Worm (Caenorhabditis elegans): ENCODE measurements around the gene tufm-1.

Gene tufm-1

DNA sequence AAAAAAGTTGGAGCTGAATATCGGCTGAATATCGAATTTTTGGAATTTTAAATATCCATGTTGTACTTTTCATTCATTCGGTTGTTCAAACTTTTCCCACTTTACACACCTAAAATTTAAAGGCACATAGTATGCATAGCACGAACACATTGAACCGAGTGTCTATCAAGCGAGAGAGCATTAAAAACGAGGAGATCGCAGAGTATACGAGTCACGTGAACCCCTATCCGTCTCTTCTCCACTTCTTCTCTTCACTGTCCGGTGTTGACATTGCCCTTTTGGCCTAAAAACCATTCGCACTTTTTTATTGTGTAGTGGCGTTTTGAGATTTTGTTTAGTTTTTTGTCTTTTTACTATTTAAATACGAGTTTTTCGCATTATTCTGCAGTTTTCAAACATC, 10.3 kb downstream of the tufm-1 start (continued):
- TF ChIP-seq zip-4 (GFP tag; optimal IDR thresholded peaks at IDR 0.05) (no peak), mef-2 (tag; optimal IDR thresholded peaks at IDR 0.05) (no peak), F16B12.6 (tag; optimal IDR thresholded peaks at IDR 0.05) (peak; percentile 54), ztf-4 (tag; optimal IDR thresholded peaks at IDR 0.05) (peak; percentile 40), snu-23 (GFP tag; optimal IDR thresholded peaks at IDR 0.05) (peak; percentile 87), mab-9 (GFP tag; IDR thresholded peaks at IDR 0.05) (no peak), unc-98 (GFP tag; IDR thresholded peaks at IDR 0.05) (no peak), nhr-237 (tag; optimal IDR thresholded peaks at IDR 0.05) (no peak), egl-27 (tag; optimal IDR thresholded peaks at IDR 0.05) (no peak), fkh-8 (tag; optimal IDR thresholded peaks at IDR 0.05) (no peak), hlh-4 (tag; optimal IDR thresholded peaks at IDR 0.05) (no peak), rnt-1 (tag; optimal IDR thresholded peaks at IDR 0.05) (no peak), unc-86 (tag; optimal IDR thresholded peaks at IDR 0.05) (no peak), nhr-20 (tag; optimal IDR thresholded peaks at IDR 0.05) (peak; percentile 68), grh-1 (GFP tag; IDR thresholded peaks at IDR 0.05) (peak; percentile 36; the same call in 1 of the 2 replicates), nhr-76 (tag; optimal IDR thresholded peaks at IDR 0.05) (no peak), elt-3 (tag; optimal IDR thresholded peaks at IDR 0.05) (peak in 2 of 6 experiments; percentile 19 to 70), dsc-1 (tag; optimal IDR thresholded peaks at IDR 0.05) (peak; percentile 37), ets-5 (GFP tag; IDR thresholded peaks at IDR 0.05) (no peak), lin-14 (GFP tag; optimal IDR thresholded peaks at IDR 0.05) (peak; percentile 90), skn-1 (tag; optimal IDR thresholded peaks at IDR 0.05) (peak; percentile 14), elt-2 (tag; optimal IDR thresholded peaks at IDR 0.05) (no peak), fkh-4 (tag; optimal IDR thresholded peaks at IDR 0.05; ENCODE audit: borderline replicate concordance) (no peak), ceh-82 (tag; optimal IDR thresholded peaks at IDR 0.05) (peak in 2 of 3 experiments; percentile 36 to 41), lir-3 (tag; optimal IDR thresholded peaks at IDR 0.05; ENCODE audit: poor library complexity) (no peak), snpc-4 (tag; optimal IDR thresholded peaks at IDR 0.05) (peak; percentile 48), efl-3 (GFP tag; optimal IDR thresholded peaks at IDR 0.05) (no peak), isw-1 (GFP tag; IDR thresholded peaks at IDR 0.05) (no peak), ztf-11 (tag; optimal IDR thresholded peaks at IDR 0.05) (no peak), unc-62 (GFP tag; optimal IDR thresholded peaks at IDR 0.05) (no peak), hlh-17 (GFP tag; optimal IDR thresholded peaks at IDR 0.05; ENCODE audit: borderline replicate concordance) (no peak), Y116A8C.19 (tag; optimal IDR thresholded peaks at IDR 0.05; ENCODE audit: borderline replicate concordance) (no peak), nhr-47 (tag; optimal IDR thresholded peaks at IDR 0.05) (peak; percentile 44), tlp-1 (tag; optimal IDR thresholded peaks at IDR 0.05) (no peak), C16A3.4 (tag; optimal IDR thresholded peaks at IDR 0.05) (peak; percentile 62), ceh-63 (GFP tag; optimal IDR thresholded peaks at IDR 0.05) (no peak), egl-13 (tag; optimal IDR thresholded peaks at IDR 0.05) (no peak), swsn-7 (tag; optimal IDR thresholded peaks at IDR 0.05) (peak; percentile 55), nhr-90 (tag; optimal IDR thresholded peaks at IDR 0.05; ENCODE audit: poor library complexity) (peak; percentile 42), hpl-2 (GFP tag; optimal IDR thresholded peaks at IDR 0.05) (no peak), ceh-8 (GFP tag; optimal IDR thresholded peaks at IDR 0.05) (no peak), sup-37 (GFP tag; optimal IDR thresholded peaks at IDR 0.05) (no peak), lsy-2 (tag; optimal IDR thresholded peaks at IDR 0.05) (peak; percentile 76 to 79), blmp-1 (tag; optimal IDR thresholded peaks at IDR 0.05) (peak; percentile 61), irx-1 (tag; optimal IDR thresholded peaks at IDR 0.05) (peak; percentile 19), pax-3 (tag; optimal IDR thresholded peaks at IDR 0.05) (no peak), lin-15B (tag; optimal IDR thresholded peaks at IDR 0.05) (no peak), mdl-1 (tag; optimal IDR thresholded peaks at IDR 0.05) (peak in 1 of 2 experiments; percentile 74), mep-1 (tag; optimal IDR thresholded peaks at IDR 0.05) (peak; percentile 86), C04F5.9 (tag; optimal IDR thresholded peaks at IDR 0.05) (no peak), nhr-84 (tag; optimal IDR thresholded peaks at IDR 0.05) (no peak), lin-13 (GFP tag; optimal IDR thresholded peaks at IDR 0.05) (peak; percentile 72)

Measured in whole organism, L1 larva.